Worm (Caenorhabditis elegans): ENCODE data around the gene F59B1.4.

Gene F59B1.4

ce11 chrV:3586014-3586689 lies 40.7 kb downstream of the F59B1.4 start, which contains the start of the genes rpl-11.1 and T22F3.2:
TSS of gene rpl-11.1 (minus strand) at chrV:3586064.
TSS of gene T22F3.2 (plus strand) at chrV:3586639.
- TF ChIP-seq pha-4 (tag; optimal IDR thresholded peaks at IDR 0.05) (peak; percentile 24), nfya-1 (tag; optimal IDR thresholded peaks at IDR 0.05; ENCODE audit: insufficient read depth) (peak; percentile 47), ztf-11 (tag; optimal IDR thresholded peaks at IDR 0.05) (no peak), hmg-11 (tag; optimal IDR thresholded peaks at IDR 0.05) (peak; percentile 25), nhr-11 (tag; optimal IDR thresholded peaks at IDR 0.05) (no peak)

ce11 chrV:3585011-3585410 lies 41.8 kb downstream of the F59B1.4 start:
- TF ChIP-seq pha-4 (tag; optimal IDR thresholded peaks at IDR 0.05): no peak
- TF ChIP-seq ama-1 (optimal IDR thresholded peaks at IDR 0.05): peak; percentile 15
- TF ChIP-seq fos-1 (tag; optimal IDR thresholded peaks at IDR 0.05): no peak
- TF ChIP-seq aly-2 (tag; optimal IDR thresholded peaks at IDR 0.05): peak; percentile 49

- TF ChIP-seq ceh-16 (tag; optimal IDR thresholded peaks at IDR 0.05) (no peak), snpc-4 (tag; optimal IDR thresholded peaks at IDR 0.05) (no peak), mdl-1 (tag; optimal IDR thresholded peaks at IDR 0.05) (no peak), elt-1 (tag; optimal IDR thresholded peaks at IDR 0.05) (no peak), nfya-1 (tag; optimal IDR thresholded peaks at IDR 0.05; ENCODE audit: insufficient read depth) (no peak), elt-3 (tag; optimal IDR thresholded peaks at IDR 0.05) (no peak), eor-1 (tag; optimal IDR thresholded peaks at IDR 0.05) (no peak), fos-1 (tag; optimal IDR thresholded peaks at IDR 0.05) (no peak), unc-39 (tag; optimal IDR thresholded peaks at IDR 0.05) (no peak), zag-1 (tag; optimal IDR thresholded peaks at IDR 0.05) (no peak), sea-2 (GFP tag; optimal IDR thresholded peaks at IDR 0.05) (no peak), unc-62 (GFP tag; optimal IDR thresholded peaks at IDR 0.05) (no peak), ceh-82 (tag; optimal IDR thresholded peaks at IDR 0.05) (no peak), egl-27 (tag; optimal IDR thresholded peaks at IDR 0.05) (no peak), pqm-1 (tag; optimal IDR thresholded peaks at IDR 0.05) (no peak)
These were observed 43.2 kb downstream of the F59B1.4 start for ce11 chrV:3583622-3584021.

ce11 chrV:3582671-3583070 lies 44.2 kb downstream of the F59B1.4 start:
- no peak for TF ChIP-seq lin-39 (tag; optimal IDR thresholded peaks at IDR 0.05)
- TF ChIP-seq daf-12 (tag; optimal IDR thresholded peaks at IDR 0.05): no peak
- TF ChIP-seq hmg-11 (tag; optimal IDR thresholded peaks at IDR 0.05): no peak
- TF ChIP-seq aly-2 (tag; optimal IDR thresholded peaks at IDR 0.05): no peak
- no peak for TF ChIP-seq tbx-2 (tag; optimal IDR thresholded peaks at IDR 0.05)
- no peak for TF ChIP-seq fkh-10 (GFP tag; optimal IDR thresholded peaks at IDR 0.05)
- no peak for TF ChIP-seq egl-5 (tag; optimal IDR thresholded peaks at IDR 0.05)
- TF ChIP-seq R02D3.7 (tag; optimal IDR thresholded peaks at IDR 0.05): no peak
- no peak for TF ChIP-seq mml-1 (tag; optimal IDR thresholded peaks at IDR 0.05)

ce11 chrV:3582086-3582485 lies 44.8 kb downstream of the F59B1.4 start:
- no peak for TF ChIP-seq ceh-9 (tag; optimal IDR thresholded peaks at IDR 0.05)
- peak; percentile 6 for TF ChIP-seq elt-2 (tag; optimal IDR thresholded peaks at IDR 0.05)
- no peak for TF ChIP-seq lin-15B (tag; optimal IDR thresholded peaks at IDR 0.05)
- peak; percentile 34 for TF ChIP-seq nfya-1 (tag; optimal IDR thresholded peaks at IDR 0.05; ENCODE audit: insufficient read depth)
- TF ChIP-seq nhr-43 (tag; optimal IDR thresholded peaks at IDR 0.05; ENCODE audit: poor library complexity, severe bottlenecking): peak; percentile 60
- TF ChIP-seq skn-1 (tag; optimal IDR thresholded peaks at IDR 0.05): no peak
- no peak for TF ChIP-seq ZK546.5 (tag; optimal IDR thresholded peaks at IDR 0.05)

- no peak for TF ChIP-seq nhr-23 (tag; optimal IDR thresholded peaks at IDR 0.05)
- TF ChIP-seq nhr-237 (tag; optimal IDR thresholded peaks at IDR 0.05): no peak
- TF ChIP-seq nhr-25 (tag; optimal IDR thresholded peaks at IDR 0.05): no peak
- no peak for TF ChIP-seq jun-1 (tag; optimal IDR thresholded peaks at IDR 0.05)
- no peak for TF ChIP-seq elt-1 (tag; optimal IDR thresholded peaks at IDR 0.05)
- no peak for TF ChIP-seq egl-27 (tag; optimal IDR thresholded peaks at IDR 0.05)
- no peak for TF ChIP-seq R02D3.7 (tag; optimal IDR thresholded peaks at IDR 0.05)
- no peak for TF ChIP-seq lin-15B (tag; optimal IDR thresholded peaks at IDR 0.05)
- TF ChIP-seq unc-39 (tag; optimal IDR thresholded peaks at IDR 0.05): no peak
- no peak for TF ChIP-seq aly-2 (tag; optimal IDR thresholded peaks at IDR 0.05)
- TF ChIP-seq nhr-77 (tag; optimal IDR thresholded peaks at IDR 0.05): no peak
- no peak for TF ChIP-seq ztf-4 (tag; optimal IDR thresholded peaks at IDR 0.05)
- no peak for TF ChIP-seq ceh-82 (tag; optimal IDR thresholded peaks at IDR 0.05)
- no peak for TF ChIP-seq nhr-43 (tag; optimal IDR thresholded peaks at IDR 0.05; ENCODE audit: poor library complexity, severe bottlenecking)
- TF ChIP-seq skn-1 (tag; optimal IDR thresholded peaks at IDR 0.05): no peak
- TF ChIP-seq nhr-28 (tag; optimal IDR thresholded peaks at IDR 0.05): no peak
These were observed 45.2 kb downstream of the F59B1.4 start for ce11 chrV:3581643-3582042.

Measured in whole organism, L3 larva.